Worm (Caenorhabditis elegans) whole organism, L1 larva: ENCODE data around the gene tir-1.

Source experiments
- C04F5.9 ChIP-seq: sonication (generic microtip); optimal IDR thresholded peaks from 2 replicates; lab custom pipeline; 2016; ENCODE audit warnings: missing genetic modification characterization, missing compliant biosample characterization
- C16A3.4 ChIP-seq: fragments of 150-350 bp; optimal IDR thresholded peaks from 2 replicates; lab custom pipeline; 2014; ENCODE audit warnings: missing biosample characterization, missing genetic modification characterization
- Y116A8C.19 ChIP-seq: sonication (generic microtip); optimal IDR thresholded peaks from 2 replicates; lab custom pipeline; 2016; ENCODE audit warnings: missing compliant biosample characterization, missing genetic modification characterization, borderline replicate concordance
- aha-1 ChIP-seq: fragments of 150-350 bp; optimal IDR thresholded peaks from 2 replicates; lab custom pipeline; 2014; ENCODE audit warnings: missing biosample characterization, missing genetic modification characterization
- aly-2 ChIP-seq: fragments of 150-350 bp; optimal IDR thresholded peaks from 2 replicates; lab custom pipeline; 2014; ENCODE audit warnings: missing biosample characterization, missing genetic modification characterization
- blmp-1 ChIP-seq: fragments of 150-350 bp; optimal IDR thresholded peaks from 2 replicates; lab custom pipeline; 2014; ENCODE audit warnings: missing biosample characterization, missing genetic modification characterization
- ceh-63 ChIP-seq: fragments of 200-800 bp; sonication (Bioruptor generic); optimal IDR thresholded peaks from 2 replicates; lab custom pipeline; 2018; ENCODE audit warnings: mild to moderate bottlenecking, missing genetic modification characterization, missing compliant biosample characterization
- ceh-82 ChIP-seq, 3 experiments: fragments of 150-350 bp in 1 of 3; sonication (generic microtip) in 2 of 3; optimal IDR thresholded peaks; 2 replicates each; lab custom pipeline; 2014 to 2017; ENCODE audit warnings: missing biosample characterization in 3 of 3, missing genetic modification characterization in 3 of 3
- ceh-88 ChIP-seq: fragments of 200-800 bp; sonication (Bioruptor generic); IDR thresholded peaks from 2 replicates; pipeline ENCODE4 v1.3.6; 2022; ENCODE audit warnings: missing genetic modification characterization, missing compliant biosample characterization
- ces-1 ChIP-seq: fragments of 150-350 bp; optimal IDR thresholded peaks from 2 replicates; lab custom pipeline; 2014; ENCODE audit warnings: missing biosample characterization, missing genetic modification reagents, missing genetic modification characterization
- dpl-1 ChIP-seq, 3 experiments: fragments of 150-350 bp in 2 of 3; sonication (generic microtip) in 1 of 3; optimal IDR thresholded peaks; 2 replicates each; lab custom pipeline; 2014 to 2017; ENCODE audit warnings: missing biosample characterization in 3 of 3, missing genetic modification characterization in 3 of 3, missing genetic modification reagents in 3 of 3
- efl-1 ChIP-seq, 4 experiments: fragments of 150-350 bp; optimal IDR thresholded peaks in 3 of 4; peaks in 1 of 4; 1 replicate in 1 of 4; 2 replicates in 3 of 4; lab custom pipeline; 2014; ENCODE audit warnings: missing biosample characterization in 2 of 4, missing genetic modification characterization in 2 of 4, missing genetic modification reagents in 2 of 4
- efl-3 ChIP-seq: fragments of 200-800 bp; sonication (Bioruptor generic); optimal IDR thresholded peaks from 2 replicates; lab custom pipeline; 2018; ENCODE audit warnings: mild to moderate bottlenecking, missing genetic modification characterization, missing compliant biosample characterization
- egl-27 ChIP-seq, 2 experiments: fragments of 150-350 bp in 1 of 2; sonication (generic microtip); optimal IDR thresholded peaks; 3 replicates each; lab custom pipeline; 2017 to 2018; ENCODE audit warnings: missing biosample characterization in 2 of 2, missing genetic modification characterization in 2 of 2, missing genetic modification reagents in 2 of 2
- fos-1 ChIP-seq: fragments of 150-350 bp; optimal IDR thresholded peaks from 2 replicates; lab custom pipeline; 2014; ENCODE audit warnings: missing biosample characterization, missing genetic modification characterization
- hlh-17 ChIP-seq: fragments of 200-800 bp; sonication (Bioruptor generic); optimal IDR thresholded peaks from 2 replicates; lab custom pipeline; 2018; ENCODE audit warnings: missing genetic modification characterization, mild to moderate bottlenecking, missing compliant biosample characterization, moderate library complexity, borderline replicate concordance
- irx-1 ChIP-seq: sonication (generic microtip); optimal IDR thresholded peaks from 2 replicates; lab custom pipeline; 2016; ENCODE audit warnings: missing genetic modification characterization, missing compliant biosample characterization
- isw-1 ChIP-seq: fragments of 200-800 bp; sonication (Bioruptor generic); IDR thresholded peaks from 2 replicates; pipeline ENCODE4 v1.3.6; 2022; ENCODE audit warnings: missing genetic modification characterization, missing compliant biosample characterization
- jun-1 ChIP-seq: fragments of 150-350 bp; optimal IDR thresholded peaks from 2 replicates; lab custom pipeline; 2014; ENCODE audit warnings: missing biosample characterization, missing genetic modification reagents, missing genetic modification characterization
- lin-13 ChIP-seq: fragments of 150-350 bp; optimal IDR thresholded peaks from 2 replicates; lab custom pipeline; 2014; ENCODE audit warnings: missing biosample characterization, missing genetic modification reagents, missing genetic modification characterization
- lin-14 ChIP-seq: fragments of 200-800 bp; sonication (Bioruptor generic); optimal IDR thresholded peaks from 2 replicates; lab custom pipeline; 2018; ENCODE audit warnings: mild to moderate bottlenecking, missing genetic modification characterization, moderate library complexity, missing compliant biosample characterization
- lin-35 ChIP-seq, 2 experiments: fragments of 150-350 bp; optimal IDR thresholded peaks; 2 replicates each; lab custom pipeline; 2014; ENCODE audit warnings: missing biosample characterization in 2 of 2, missing genetic modification characterization in 2 of 2, missing genetic modification reagents in 2 of 2
- lsy-2 ChIP-seq, 2 experiments: fragments of 150-350 bp; optimal IDR thresholded peaks; 2 replicates each; lab custom pipeline; 2014; ENCODE audit warnings: missing biosample characterization in 2 of 2, missing genetic modification characterization in 2 of 2
- mdl-1 ChIP-seq, 2 experiments: fragments of 150-350 bp; optimal IDR thresholded peaks; 2 replicates each; lab custom pipeline; 2014 to 2017; ENCODE audit warnings: missing biosample characterization in 2 of 2, missing genetic modification characterization in 2 of 2, inconsistent platforms in 1 of 2
- mef-2 ChIP-seq: fragments of 150-350 bp; optimal IDR thresholded peaks from 2 replicates; lab custom pipeline; 2014; ENCODE audit warnings: missing biosample characterization, missing genetic modification characterization
- mep-1 ChIP-seq: fragments of 150-350 bp; optimal IDR thresholded peaks from 2 replicates; lab custom pipeline; 2014; ENCODE audit warnings: missing biosample characterization, missing genetic modification characterization
- nhr-11 ChIP-seq: fragments of 150-350 bp; optimal IDR thresholded peaks from 2 replicates; lab custom pipeline; 2014; ENCODE audit warnings: missing biosample characterization, missing genetic modification characterization
- nhr-19 ChIP-seq: fragments of 200-800 bp; sonication (Bioruptor generic); conservative IDR thresholded peaks from 2 replicates; pipeline ENCODE4 v1.3.6; 2022; ENCODE audit warnings: missing genetic modification characterization, missing compliant biosample characterization
- nhr-20 ChIP-seq: sonication (generic microtip); optimal IDR thresholded peaks from 2 replicates; lab custom pipeline; 2016; ENCODE audit warnings: mild to moderate bottlenecking, missing genetic modification characterization, missing compliant biosample characterization
- nhr-47 ChIP-seq: sonication (generic microtip); optimal IDR thresholded peaks from 2 replicates; lab custom pipeline; 2016; ENCODE audit warnings: mild to moderate bottlenecking, missing genetic modification characterization, moderate library complexity, missing compliant biosample characterization
- nhr-71 ChIP-seq: sonication (generic microtip); optimal IDR thresholded peaks from 2 replicates; lab custom pipeline; 2016; ENCODE audit warnings: mild to moderate bottlenecking, missing genetic modification characterization, moderate library complexity, missing compliant biosample characterization
- nhr-76 ChIP-seq: sonication (generic microtip); optimal IDR thresholded peaks from 2 replicates; lab custom pipeline; 2017; ENCODE audit warnings: missing biosample characterization, missing genetic modification characterization
- nhr-84 ChIP-seq: sonication (generic microtip); optimal IDR thresholded peaks from 2 replicates; lab custom pipeline; 2017; ENCODE audit warnings: missing biosample characterization, missing genetic modification characterization
- pag-3 ChIP-seq: sonication (generic microtip); optimal IDR thresholded peaks from 2 replicates; lab custom pipeline; 2017; ENCODE audit warnings: missing genetic modification characterization, mild to moderate bottlenecking, missing compliant biosample characterization, antibody characterized with exemption, borderline replicate concordance; ENCODE audit not compliant: insufficient read depth
- pax-3 ChIP-seq: fragments of 200-800 bp; sonication (Bioruptor generic); optimal IDR thresholded peaks from 2 replicates; lab custom pipeline; 2018; ENCODE audit warnings: mild to moderate bottlenecking, missing genetic modification characterization, moderate library complexity, missing compliant biosample characterization
- pqm-1 ChIP-seq: sonication (generic microtip); optimal IDR thresholded peaks from 3 replicates; lab custom pipeline; 2017; ENCODE audit warnings: missing biosample characterization, missing genetic modification characterization
- rnt-1 ChIP-seq: sonication (generic microtip); optimal IDR thresholded peaks from 2 replicates; lab custom pipeline; 2016; ENCODE audit warnings: mild to moderate bottlenecking, missing genetic modification characterization, moderate library complexity, missing compliant biosample characterization
- snu-23 ChIP-seq: sonication (generic microtip); optimal IDR thresholded peaks from 2 replicates; lab custom pipeline; 2016; ENCODE audit warnings: missing genetic modification characterization, missing compliant biosample characterization
- sox-4 ChIP-seq: sonication (generic microtip); optimal IDR thresholded peaks from 2 replicates; lab custom pipeline; 2016; ENCODE audit warnings: missing genetic modification characterization, missing compliant biosample characterization
- swsn-7 ChIP-seq: sonication (generic microtip); optimal IDR thresholded peaks from 2 replicates; lab custom pipeline; 2016; ENCODE audit warnings: missing genetic modification characterization, missing compliant biosample characterization
- unc-30 ChIP-seq: sonication (generic microtip); optimal IDR thresholded peaks from 2 replicates; lab custom pipeline; 2017; ENCODE audit warnings: missing biosample characterization, missing genetic modification characterization
- xbp-1 ChIP-seq: sonication (generic microtip); optimal IDR thresholded peaks from 2 replicates; lab custom pipeline; 2016; ENCODE audit warnings: missing genetic modification characterization, missing compliant biosample characterization

tir-1 gene

ce11 chrIII:3915705-3916104 lies 14.3 kb upstream of the tir-1 start (continued):
- TF ChIP-seq snu-23 (peak; percentile 34), nhr-19 (GFP tag; lab: Robert Waterston, UW) (no peak), unc-30 (tag; lab: Kevin White, UChicago) (no peak), mep-1 (peak; percentile 65), dpl-1 (GFP tag; optimal IDR thresholded peaks at IDR 0.05; lab: Kevin White, UChicago) (peak in 1 of 3 experiments; percentile 17), egl-27 (tag; optimal IDR thresholded peaks at IDR 0.05; lab: Kevin White, UChicago) (no peak), efl-3 (GFP tag; lab: Kevin White, UChicago) (no peak), efl-1 (optimal IDR thresholded peaks at IDR 0.05; lab: Kevin White, UChicago) (peak in 1 of 2 experiments; percentile 16), efl-1 (GFP tag; optimal IDR thresholded peaks at IDR 0.05 in 1 of 2; lab: Kevin White, UChicago) (no peak), aly-2 (no peak), lsy-2 (tag; optimal IDR thresholded peaks at IDR 0.05; lab: Kevin White, UChicago) (peak; percentile 4 to 19), blmp-1 (tag; lab: Kevin White, UChicago) (peak; percentile 44)
- TF ChIP-seq, all 84 proteins: peak for 10

- TF ChIP-seq nhr-20 (tag; lab: Kevin White, UChicago): peak; percentile 31
- TF ChIP-seq ceh-88: no peak
- TF ChIP-seq C16A3.4 (tag; lab: Kevin White, UChicago): no peak
- TF ChIP-seq pag-3 (tag; lab: Kevin White, UChicago): peak; percentile 64
- no peak for TF ChIP-seq Y116A8C.19 (tag; lab: Kevin White, UChicago)
- peak; percentile 60 for TF ChIP-seq rnt-1
- TF ChIP-seq lsy-2 (tag; optimal IDR thresholded peaks at IDR 0.05; lab: Kevin White, UChicago): peak in 1 of 2 experiments; percentile 21
- peak; percentile 18; the same call in 1 of the 2 replicates for TF ChIP-seq nhr-19 (GFP tag; lab: Robert Waterston, UW)
- peak; percentile 47 for TF ChIP-seq lin-14 (GFP tag; lab: Kevin White, UChicago)
- peak; percentile 37 for TF ChIP-seq nhr-71 (tag; lab: Kevin White, UChicago)
- no peak for TF ChIP-seq pqm-1 (tag; lab: Kevin White, UChicago)
- no peak for TF ChIP-seq mdl-1 (tag; optimal IDR thresholded peaks at IDR 0.05; lab: Kevin White, UChicago)
- TF ChIP-seq, all 84 proteins: peak for 7
Observed at ce11 chrIII:3914836-3915235, 13.4 kb upstream of the tir-1 start.

- TF ChIP-seq lin-13 (GFP tag; lab: Kevin White, UChicago): no peak
- TF ChIP-seq C04F5.9: no peak
- no peak for TF ChIP-seq rnt-1
- TF ChIP-seq irx-1 (tag; lab: Kevin White, UChicago): no peak
- TF ChIP-seq aha-1 (tag; lab: Kevin White, UChicago): no peak
- TF ChIP-seq dpl-1 (GFP tag; optimal IDR thresholded peaks at IDR 0.05; lab: Kevin White, UChicago): no peak
- TF ChIP-seq lin-14 (GFP tag; lab: Kevin White, UChicago): no peak
- no peak for TF ChIP-seq nhr-11
- TF ChIP-seq fos-1: no peak
- TF ChIP-seq nhr-84 (tag; lab: Kevin White, UChicago): no peak
- TF ChIP-seq pax-3: no peak
- TF ChIP-seq ces-1 (GFP tag; lab: Kevin White, UChicago): no peak
- no peak for TF ChIP-seq isw-1
- TF ChIP-seq sox-4 (tag; lab: Kevin White, UChicago): no peak
- TF ChIP-seq hlh-17: no peak
- no peak for TF ChIP-seq efl-1 (optimal IDR thresholded peaks at IDR 0.05; lab: Kevin White, UChicago)
- no peak for TF ChIP-seq efl-1 (GFP tag; optimal IDR thresholded peaks at IDR 0.05 in 1 of 2; lab: Kevin White, UChicago)
- TF ChIP-seq, all 84 proteins: peak for 0
Observed at ce11 chrIII:3914049-3914448, 12.6 kb upstream of the tir-1 start, which contains the start of gene pat-3. Gene pat-3, minus strand, starts transcription at chrIII:3914149.

ce11 chrIII:3908205-3908604 lies 6.8 kb upstream of the tir-1 start:
- peak; percentile 37 for TF ChIP-seq nhr-71 (tag; lab: Kevin White, UChicago)
- TF ChIP-seq mep-1: peak; percentile 15
- peak; percentile 67 for TF ChIP-seq snu-23
- TF ChIP-seq nhr-19 (GFP tag; lab: Robert Waterston, UW): peak; percentile 34
- TF ChIP-seq lin-35 (GFP tag; optimal IDR thresholded peaks at IDR 0.05; lab: Kevin White, UChicago): peak; percentile 31 to 45
- TF ChIP-seq mef-2 (tag; lab: Kevin White, UChicago): no peak
- TF ChIP-seq lin-14 (GFP tag; lab: Kevin White, UChicago): peak; percentile 82
- TF ChIP-seq aha-1 (tag; lab: Kevin White, UChicago): peak; percentile 50
- TF ChIP-seq ceh-82 (tag; optimal IDR thresholded peaks at IDR 0.05; lab: Kevin White, UChicago): peak in 1 of 3 experiments; percentile 29
- no peak for TF ChIP-seq xbp-1
- TF ChIP-seq rnt-1: peak; percentile 11
- TF ChIP-seq efl-1 (optimal IDR thresholded peaks at IDR 0.05; lab: Kevin White, UChicago): peak in 1 of 2 experiments; percentile 18
- no peak for TF ChIP-seq efl-1 (GFP tag; optimal IDR thresholded peaks at IDR 0.05 in 1 of 2; lab: Kevin White, UChicago)
- TF ChIP-seq ceh-63: no peak
- TF ChIP-seq lsy-2 (tag; optimal IDR thresholded peaks at IDR 0.05; lab: Kevin White, UChicago): peak; percentile 23 to 27
- peak; percentile 72 for TF ChIP-seq nhr-20 (tag; lab: Kevin White, UChicago)
- peak; percentile 15 for TF ChIP-seq swsn-7 (tag; lab: Kevin White, UChicago)
- TF ChIP-seq jun-1 (tag; lab: Kevin White, UChicago): no peak
- peak in 2 of 3 experiments; percentile 12 to 18 for TF ChIP-seq dpl-1 (GFP tag; optimal IDR thresholded peaks at IDR 0.05; lab: Kevin White, UChicago)
- no peak for TF ChIP-seq nhr-47 (tag; lab: Kevin White, UChicago)
- no peak for TF ChIP-seq nhr-76
- TF ChIP-seq, all 84 proteins: peak for 14
